Worm (Caenorhabditis elegans) whole organism, midembryonic: ENCODE data around the gene del-10.

Source experiments
- T22C8.4 ChIP-seq: fragments of 200-800 bp; sonication (Bioruptor generic); IDR thresholded peaks from 2 replicates; pipeline ENCODE4 v1.3.6; 2022; ENCODE audit warnings: missing genetic modification characterization, missing compliant biosample characterization
- cog-1 ChIP-seq: sonication (generic microtip); optimal IDR thresholded peaks from 2 replicates; lab custom pipeline; 2016; ENCODE audit warnings: missing genetic modification characterization, missing compliant biosample characterization
- med-1 ChIP-seq: sonication (generic microtip); optimal IDR thresholded peaks from 2 replicates; lab custom pipeline; 2017; ENCODE audit warnings: missing genetic modification characterization, mild to moderate bottlenecking, missing compliant biosample characterization, antibody characterized with exemption, missing genetic modification reagents; ENCODE audit not compliant: insufficient read depth
- ref-1 ChIP-seq: fragments of 200-800 bp; sonication (Bioruptor generic); conservative IDR thresholded peaks from 2 replicates; pipeline ENCODE4 v1.3.6; 2022; ENCODE audit warnings: missing genetic modification reagents, missing genetic modification characterization, missing compliant biosample characterization
- ztf-23 ChIP-seq: fragments of 200-800 bp; sonication (Bioruptor generic); IDR thresholded peaks from 2 replicates; pipeline ENCODE4 v1.3.6; 2022; ENCODE audit warnings: missing genetic modification reagents, missing genetic modification characterization, missing compliant biosample characterization
- ztf-29 ChIP-seq: fragments of 200-800 bp; sonication (Bioruptor generic); IDR thresholded peaks from 2 replicates; pipeline ENCODE4 v1.3.6; 2022; ENCODE audit warnings: missing genetic modification reagents, missing genetic modification characterization, missing compliant biosample characterization

DNA sequence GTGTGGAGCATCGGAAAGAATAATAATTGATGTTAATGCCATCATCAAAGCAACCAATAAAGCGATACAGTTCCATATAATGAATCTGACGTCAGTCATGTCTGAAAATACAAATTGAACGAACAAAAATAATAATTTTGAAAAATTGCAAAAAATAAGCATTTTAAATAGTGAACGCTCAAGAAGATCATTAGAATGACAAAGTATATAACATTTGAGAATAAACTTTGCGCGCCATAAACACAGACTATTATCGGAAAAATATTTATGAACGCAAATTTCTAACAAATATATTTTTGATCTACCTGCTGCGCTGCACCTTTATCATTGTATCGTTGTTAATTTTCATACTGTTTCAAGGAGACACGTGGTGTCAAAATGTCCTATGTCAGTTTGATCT is 19.5 kb upstream of the del-10 start, which contains the start of gene R05G9.3:
- TF ChIP-seq med-1 (GFP tag; lab: Kevin White, UChicago): no peak
- no peak for TF ChIP-seq T22C8.4 (GFP tag; lab: Robert Waterston, UW)
- TF ChIP-seq ref-1 (GFP tag; lab: Robert Waterston, UW): no peak
- TF ChIP-seq ztf-23: no peak
- TF ChIP-seq cog-1: no peak
- no peak for TF ChIP-seq ztf-29 (GFP tag; lab: Robert Waterston, UW)
